Worm (Caenorhabditis elegans) whole organism, early embryonic: ENCODE results near the gene clc-27.

Experiments used
- B0310.2 ChIP-seq: sonication (generic microtip); optimal IDR thresholded peaks from 2 replicates; lab custom pipeline; 2016; ENCODE audit warnings: mild to moderate bottlenecking, missing genetic modification characterization, missing compliant biosample characterization
- F13C5.2 ChIP-seq: sonication (generic microtip); optimal IDR thresholded peaks from 2 replicates; lab custom pipeline; 2017; ENCODE audit warnings: mild to moderate bottlenecking, missing genetic modification characterization, inconsistent platforms, missing compliant biosample characterization
- aly-1 ChIP-seq: sonication (generic microtip); optimal IDR thresholded peaks from 2 replicates; lab custom pipeline; 2016; ENCODE audit warnings: missing genetic modification characterization, missing compliant biosample characterization
- ama-1 ChIP-seq: fragments of 150-350 bp; optimal IDR thresholded peaks from 2 replicates; lab custom pipeline; 2014
- ceh-13 ChIP-seq: fragments of 200-800 bp; sonication (Bioruptor generic); optimal IDR thresholded peaks from 2 replicates; lab custom pipeline; 2018; ENCODE audit warnings: mild to moderate bottlenecking, missing genetic modification characterization, missing compliant biosample characterization
- ceh-36 ChIP-seq: sonication (generic microtip); optimal IDR thresholded peaks from 2 replicates; lab custom pipeline; 2016; ENCODE audit warnings: missing genetic modification characterization, inconsistent platforms, missing compliant biosample characterization
- ets-7 ChIP-seq: sonication (generic microtip); optimal IDR thresholded peaks from 2 replicates; lab custom pipeline; 2016; ENCODE audit warnings: missing genotype, missing genetic modification characterization, missing compliant biosample characterization
- flt-1 ChIP-seq: fragments of 200-800 bp; sonication (Bioruptor generic); IDR thresholded peaks from 2 replicates; pipeline ENCODE4 v1.3.6; 2022; ENCODE audit warnings: missing genetic modification characterization, missing compliant biosample characterization
- hmbx-1 ChIP-seq: sonication (generic microtip); optimal IDR thresholded peaks from 2 replicates; lab custom pipeline; 2016; ENCODE audit warnings: mild to moderate bottlenecking, missing genetic modification characterization, missing compliant biosample characterization
- hmg-4 ChIP-seq: fragments of 200-800 bp; sonication (Bioruptor generic); optimal IDR thresholded peaks from 2 replicates; lab custom pipeline; 2018; ENCODE audit warnings: mild to moderate bottlenecking, missing genetic modification characterization, missing compliant biosample characterization
- hnd-1 ChIP-seq: sonication (generic microtip); optimal IDR thresholded peaks from 2 replicates; lab custom pipeline; 2016; ENCODE audit warnings: missing genetic modification characterization, missing compliant biosample characterization
- pes-1 ChIP-seq: fragments of 200-800 bp; sonication (Bioruptor generic); IDR thresholded peaks from 2 replicates; pipeline ENCODE4 v1.3.6; 2022; ENCODE audit warnings: missing genetic modification reagents, missing genetic modification characterization, missing compliant biosample characterization
- scrt-1 ChIP-seq: fragments of 200-800 bp; sonication (Bioruptor generic); IDR thresholded peaks from 2 replicates; pipeline ENCODE4 v1.3.6; 2022; ENCODE audit warnings: missing genetic modification characterization, missing compliant biosample characterization
- sea-1 ChIP-seq: fragments of 200-800 bp; sonication (Bioruptor generic); conservative IDR thresholded peaks from 2 replicates; pipeline ENCODE4 v1.3.6; 2022; ENCODE audit warnings: missing genetic modification characterization, missing compliant biosample characterization
- tbx-11 ChIP-seq: fragments of 200-800 bp; sonication (Bioruptor generic); IDR thresholded peaks from 2 replicates; pipeline ENCODE4 v1.3.6; 2022; ENCODE audit warnings: missing genetic modification characterization, missing compliant biosample characterization
- tbx-37 ChIP-seq: fragments of 200-800 bp; sonication (Bioruptor generic); conservative IDR thresholded peaks from 2 replicates; pipeline ENCODE4 v1.3.6; 2022; ENCODE audit warnings: missing genetic modification reagents, missing genetic modification characterization, missing compliant biosample characterization
- tra-4 ChIP-seq: sonication (generic microtip); optimal IDR thresholded peaks from 2 replicates; lab custom pipeline; 2017; ENCODE audit warnings: missing genetic modification characterization, missing compliant biosample characterization

The clc-27 gene

ce11 chrIII:982961-983360, 25.2 kb upstream of the clc-27 start, which contains the start of gene tbc-10:
tbc-10 (plus strand) TSS chrIII:983261.
- no peak for TF ChIP-seq sea-1 (GFP tag; lab: Robert Waterston, UW)
- TF ChIP-seq tbx-11, result no peak
- no peak for TF ChIP-seq B0310.2 (tag; lab: Kevin White, UChicago)
- no peak for TF ChIP-seq aly-1

ce11 chrIII:989558-989957, 18.6 kb upstream of the clc-27 start:
- TF ChIP-seq hmbx-1 (tag; lab: Kevin White, UChicago), result no peak
- TF ChIP-seq B0310.2 (tag; lab: Kevin White, UChicago), result no peak
- no peak for TF ChIP-seq aly-1
- no peak for TF ChIP-seq scrt-1 (GFP tag; lab: Robert Waterston, UW)
- TF ChIP-seq ama-1 (lab: Kevin White, UChicago), result no peak
- no peak for TF ChIP-seq ceh-13
- no peak for TF ChIP-seq tra-4 (tag; lab: Kevin White, UChicago)
- TF ChIP-seq tbx-11, result no peak
- no peak for TF ChIP-seq ceh-36 (tag; lab: Kevin White, UChicago)
- no peak for TF ChIP-seq pes-1 (GFP tag; lab: Robert Waterston, UW)
- no peak for TF ChIP-seq hmg-4
- TF ChIP-seq tbx-37, result no peak
- no peak for TF ChIP-seq F13C5.2 (tag; lab: Kevin White, UChicago)
- no peak for TF ChIP-seq ets-7 (tag; lab: Kevin White, UChicago)
- no peak for TF ChIP-seq flt-1 (GFP tag; lab: Robert Waterston, UW)
- no peak for TF ChIP-seq hnd-1 (tag; lab: Kevin White, UChicago)
- no peak for TF ChIP-seq sea-1 (GFP tag; lab: Robert Waterston, UW)

ce11 chrIII:991581-991980, 16.6 kb upstream of the clc-27 start, which contains the start of gene trp-2:
trp-2 (plus strand) TSS chrIII:991881.
- TF ChIP-seq B0310.2 (tag; lab: Kevin White, UChicago) (no peak), scrt-1 (GFP tag; lab: Robert Waterston, UW) (no peak), F13C5.2 (tag; lab: Kevin White, UChicago) (no peak), tbx-37 (no peak), hnd-1 (tag; lab: Kevin White, UChicago) (no peak), pes-1 (GFP tag; lab: Robert Waterston, UW) (no peak), tra-4 (tag; lab: Kevin White, UChicago) (no peak), hmg-4 (no peak), ama-1 (lab: Kevin White, UChicago) (no peak), ets-7 (tag; lab: Kevin White, UChicago) (no peak), sea-1 (GFP tag; lab: Robert Waterston, UW) (no peak), ceh-36 (tag; lab: Kevin White, UChicago) (no peak), hmbx-1 (tag; lab: Kevin White, UChicago) (no peak), tbx-11 (no peak), ceh-13 (no peak)

- TF ChIP-seq aly-1, result no peak
Measured at ce11 chrIII:996564-996963, 11.6 kb upstream of the clc-27 start.

ce11 chrIII:998855-999254, 9.3 kb upstream of the clc-27 start:
- TF ChIP-seq hmbx-1 (tag; lab: Kevin White, UChicago) (no peak), hnd-1 (tag; lab: Kevin White, UChicago) (no peak), flt-1 (GFP tag; lab: Robert Waterston, UW) (no peak), ama-1 (lab: Kevin White, UChicago) (no peak), pes-1 (GFP tag; lab: Robert Waterston, UW) (no peak), F13C5.2 (tag; lab: Kevin White, UChicago) (no peak), tbx-11 (no peak), ceh-13 (no peak), sea-1 (GFP tag; lab: Robert Waterston, UW) (no peak), tra-4 (tag; lab: Kevin White, UChicago) (no peak), tbx-37 (no peak), ceh-36 (tag; lab: Kevin White, UChicago) (no peak), B0310.2 (tag; lab: Kevin White, UChicago) (no peak), hmg-4 (no peak), ets-7 (tag; lab: Kevin White, UChicago) (no peak), aly-1 (no peak), scrt-1 (GFP tag; lab: Robert Waterston, UW) (no peak)

ce11 chrIII:1001297-1001696, 6.9 kb upstream of the clc-27 start, which contains the start of gene R06B10.7:
R06B10.7 (minus strand) TSS chrIII:1001397.
- TF ChIP-seq ceh-36 (tag; lab: Kevin White, UChicago) (no peak), F13C5.2 (tag; lab: Kevin White, UChicago) (no peak)

- no peak for TF ChIP-seq aly-1
- no peak for TF ChIP-seq tra-4 (tag; lab: Kevin White, UChicago)
- no peak for TF ChIP-seq pes-1 (GFP tag; lab: Robert Waterston, UW)
- TF ChIP-seq tbx-11, result no peak
- no peak for TF ChIP-seq hnd-1 (tag; lab: Kevin White, UChicago)
- TF ChIP-seq ama-1 (lab: Kevin White, UChicago), result no peak
- TF ChIP-seq tbx-37, result no peak
- no peak for TF ChIP-seq F13C5.2 (tag; lab: Kevin White, UChicago)
- no peak for TF ChIP-seq hmbx-1 (tag; lab: Kevin White, UChicago)
- no peak for TF ChIP-seq ceh-13
Measured at ce11 chrIII:1002510-1002909, 5.7 kb upstream of the clc-27 start, which contains the start of gene clec-150. clec-150 (plus strand) TSS chrIII:1002707.

ce11 chrIII:1004464-1004863, 3.7 kb upstream of the clc-27 start:
- TF ChIP-seq hmg-4, result no peak
- no peak for TF ChIP-seq tbx-11
- no peak for TF ChIP-seq flt-1 (GFP tag; lab: Robert Waterston, UW)
- no peak for TF ChIP-seq tbx-37
